Fruit fly (Drosophila melanogaster): ENCODE measurements around the gene CG10343.

DNA sequence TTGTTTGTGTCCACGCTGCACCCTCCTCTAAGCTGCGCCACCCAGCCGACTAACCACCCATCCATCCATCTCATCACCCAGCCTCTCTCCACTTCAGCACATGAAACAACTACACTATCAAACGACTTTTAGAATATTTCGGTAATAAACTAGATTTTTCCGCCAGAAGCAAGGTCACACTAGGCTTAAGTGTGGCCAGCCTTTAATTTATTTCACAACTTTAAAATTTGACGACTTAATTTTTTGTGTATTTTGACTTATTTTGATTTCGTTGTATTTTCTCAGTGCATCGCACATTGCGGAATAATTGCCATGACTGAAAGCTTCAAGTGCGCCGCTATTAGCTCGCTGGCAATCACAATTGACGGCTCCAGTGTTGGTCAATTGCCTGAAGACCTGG lies 21.6 kb downstream of the CG10343 start:
- TF ChIP-seq CTCF (optimal IDR thresholded peaks at IDR 0.05) (no peak), CG8478 (optimal IDR thresholded peaks at IDR 0.05) (no peak)

Data from S2 (cell line).